Worm (Caenorhabditis elegans) whole organism, midembryonic: ENCODE measurements around the gene B0507.5.
"Not testable (repeated sequence)": the region's sequence is repeated elsewhere in the genome, so short reads cannot be mapped to it uniquely, and the experiment has no call there.

ENCODE experiments used
- T22C8.4 ChIP-seq: fragments of 200-800 bp; sonication (Bioruptor generic); IDR thresholded peaks from 2 replicates; pipeline ENCODE4 v1.3.6; 2022; ENCODE audit warnings: missing genetic modification characterization, missing compliant biosample characterization
- cog-1 ChIP-seq: sonication (generic microtip); optimal IDR thresholded peaks from 2 replicates; lab custom pipeline; 2016; ENCODE audit warnings: missing genetic modification characterization, missing compliant biosample characterization
- flt-1 ChIP-seq: fragments of 200-800 bp; sonication (Bioruptor generic); IDR thresholded peaks from 2 replicates; pipeline ENCODE4 v1.3.6; 2022; ENCODE audit warnings: missing genetic modification characterization, missing compliant biosample characterization
- klf-2 ChIP-seq: fragments of 200-800 bp; sonication (Bioruptor generic); conservative IDR thresholded peaks from 2 replicates; pipeline ENCODE4 v1.3.6; 2022; ENCODE audit warnings: missing genetic modification reagents, missing genetic modification characterization, missing compliant biosample characterization
- med-1 ChIP-seq: sonication (generic microtip); optimal IDR thresholded peaks from 2 replicates; lab custom pipeline; 2017; ENCODE audit warnings: missing genetic modification characterization, mild to moderate bottlenecking, missing compliant biosample characterization, antibody characterized with exemption, missing genetic modification reagents; ENCODE audit not compliant: insufficient read depth
- ref-1 ChIP-seq: fragments of 200-800 bp; sonication (Bioruptor generic); conservative IDR thresholded peaks from 2 replicates; pipeline ENCODE4 v1.3.6; 2022; ENCODE audit warnings: missing genetic modification reagents, missing genetic modification characterization, missing compliant biosample characterization
- tab-1 ChIP-seq: fragments of 200-800 bp; sonication (Bioruptor generic); IDR thresholded peaks from 2 replicates; pipeline ENCODE4 v1.3.6; 2022; ENCODE audit warnings: missing genetic modification characterization, missing compliant biosample characterization
- ztf-23 ChIP-seq: fragments of 200-800 bp; sonication (Bioruptor generic); IDR thresholded peaks from 2 replicates; pipeline ENCODE4 v1.3.6; 2022; ENCODE audit warnings: missing genetic modification reagents, missing genetic modification characterization, missing compliant biosample characterization
- ztf-29 ChIP-seq: fragments of 200-800 bp; sonication (Bioruptor generic); IDR thresholded peaks from 2 replicates; pipeline ENCODE4 v1.3.6; 2022; ENCODE audit warnings: missing genetic modification reagents, missing genetic modification characterization, missing compliant biosample characterization

B0507.5 gene

DNA sequence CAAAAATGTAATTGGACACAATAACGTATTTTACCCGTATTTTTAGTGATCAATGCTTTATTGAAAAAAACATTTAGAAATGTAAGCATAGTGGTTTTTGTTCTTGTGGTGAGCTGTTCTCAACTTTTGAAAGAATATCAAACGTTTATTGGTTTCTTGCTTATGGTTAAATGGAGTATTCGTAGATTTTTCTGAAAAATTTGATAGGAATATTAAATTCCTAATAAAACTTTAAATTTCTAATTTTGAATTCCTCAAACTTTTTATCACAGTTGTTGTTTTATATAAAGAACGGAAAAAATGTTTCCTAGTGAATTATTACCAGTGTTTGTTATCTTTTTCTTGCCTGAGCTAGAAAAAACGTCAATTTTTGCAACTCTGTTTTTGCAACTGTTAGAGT lies at the start of gene B0507.5:
Gene B0507.5, plus strand, starts transcription at position 301 of the 400 bp plus-strand sequence.
- TF ChIP-seq ref-1 (GFP tag; lab: Robert Waterston, UW): no peak
- TF ChIP-seq ztf-29: no peak
- no peak for TF ChIP-seq cog-1 (tag; lab: Kevin White, UChicago)
- TF ChIP-seq klf-2: no peak
- TF ChIP-seq med-1 (GFP tag; lab: Kevin White, UChicago): no peak
- no peak for TF ChIP-seq flt-1
- no peak for TF ChIP-seq tab-1
- no peak for TF ChIP-seq ztf-23
- no peak for TF ChIP-seq T22C8.4 (GFP tag; lab: Robert Waterston, UW)

DNA sequence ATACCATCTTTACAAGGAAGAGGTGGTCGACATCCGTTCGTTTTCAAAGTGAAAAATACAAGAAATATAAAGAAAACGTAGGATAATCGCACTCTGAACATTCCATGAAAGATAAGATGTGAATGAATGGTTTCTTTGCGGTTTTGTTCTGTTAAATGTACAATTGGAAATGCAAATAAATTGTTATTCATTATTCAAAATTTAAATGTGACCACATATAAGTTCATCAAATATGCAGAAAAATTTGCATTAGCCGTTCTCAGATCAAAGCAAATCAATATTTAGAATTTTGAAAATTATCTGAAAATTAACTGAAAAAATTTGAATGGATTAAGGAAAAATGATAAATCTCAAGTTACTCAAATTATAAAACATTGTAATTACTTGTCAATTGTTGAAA lies 41.6 kb upstream of the B0507.5 start, which contains the start of gene ZC178.2:
Gene ZC178.2, minus strand, starts transcription at position 101 of the 400 bp plus-strand sequence.
- no peak for TF ChIP-seq flt-1
- TF ChIP-seq tab-1: no peak
- TF ChIP-seq ref-1 (GFP tag; lab: Robert Waterston, UW): no peak
- no peak for TF ChIP-seq med-1 (GFP tag; lab: Kevin White, UChicago)
- TF ChIP-seq cog-1 (tag; lab: Kevin White, UChicago): no peak
- no peak for TF ChIP-seq ztf-29
- TF ChIP-seq ztf-23: no peak
- TF ChIP-seq T22C8.4 (GFP tag; lab: Robert Waterston, UW): no peak
- TF ChIP-seq klf-2: no peak

DNA sequence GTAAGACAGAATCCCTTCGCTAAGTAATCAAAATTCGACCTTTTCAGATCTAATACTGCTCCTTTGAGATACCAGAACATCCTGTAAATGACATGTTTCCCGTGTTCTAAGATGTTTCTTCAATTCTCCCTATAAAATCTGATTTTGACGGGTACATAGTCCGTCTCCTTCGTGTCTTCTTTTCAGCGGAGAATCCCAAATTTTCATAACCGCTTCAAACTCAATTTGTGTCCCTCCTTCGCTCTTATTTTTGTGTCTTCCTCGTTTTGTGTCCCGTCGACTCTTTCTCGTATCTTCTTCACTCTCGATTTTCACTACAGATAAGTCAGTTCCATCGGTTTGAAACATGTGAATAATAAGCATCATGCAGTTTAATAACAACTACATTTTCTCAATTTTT lies 37.3 kb upstream of the B0507.5 start, which contains the start of gene glr-5:
Gene glr-5, plus strand, starts transcription at position 321 of the 400 bp plus-strand sequence.
- TF ChIP-seq flt-1 (no peak), med-1 (GFP tag; lab: Kevin White, UChicago) (no peak), ztf-23 (no peak), cog-1 (tag; lab: Kevin White, UChicago) (no peak), klf-2 (no peak), T22C8.4 (GFP tag; lab: Robert Waterston, UW) (no peak), tab-1 (no peak), ref-1 (GFP tag; lab: Robert Waterston, UW) (no peak), ztf-29 (no peak)

DNA sequence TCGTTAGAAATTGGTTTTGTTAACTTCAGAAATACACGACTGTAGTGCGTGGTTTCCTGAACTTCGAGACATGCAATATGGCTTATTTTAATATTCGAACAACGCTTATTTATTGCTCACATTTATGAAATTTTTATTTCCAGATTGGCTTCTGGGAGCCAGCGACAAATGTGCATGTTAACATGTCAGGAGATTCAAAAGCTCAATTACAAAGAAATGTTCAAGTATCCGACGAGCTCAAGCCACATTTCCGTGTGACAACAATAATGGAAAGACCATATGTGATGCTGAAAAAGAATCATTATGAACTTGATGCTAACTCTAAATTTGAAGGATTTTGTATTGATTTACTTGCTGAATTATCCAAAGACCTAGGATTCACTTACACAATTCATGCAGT lies 35.1 kb upstream of the B0507.5 start:
- TF ChIP-seq cog-1 (tag; lab: Kevin White, UChicago): no peak

DNA sequence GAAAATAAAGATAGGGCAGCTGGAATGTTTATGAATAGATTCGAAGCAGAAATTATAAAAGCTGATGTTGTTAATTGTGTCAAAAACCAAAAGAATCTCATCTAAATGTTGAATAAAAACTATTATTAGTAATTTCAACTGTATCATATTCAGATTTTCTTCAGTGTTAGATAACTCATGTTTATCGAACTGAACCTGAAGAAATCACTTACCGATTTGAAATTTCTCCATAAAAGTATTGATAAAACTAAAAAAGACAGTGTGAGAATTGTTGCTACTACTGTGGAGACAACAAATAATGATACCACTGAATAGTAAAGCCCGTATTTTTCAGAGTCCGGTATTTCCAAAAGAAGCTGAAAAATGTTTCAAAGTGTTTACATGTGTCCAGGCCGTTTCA lies 31.3 kb upstream of the B0507.5 start, which contains the start of gene ZC196.8:
Gene ZC196.8, minus strand, starts transcription at position 101 of the 400 bp plus-strand sequence.
- TF ChIP-seq med-1 (GFP tag; lab: Kevin White, UChicago); cog-1 (tag; lab: Kevin White, UChicago); ref-1 (GFP tag; lab: Robert Waterston, UW): not testable (repeated sequence)

DNA sequence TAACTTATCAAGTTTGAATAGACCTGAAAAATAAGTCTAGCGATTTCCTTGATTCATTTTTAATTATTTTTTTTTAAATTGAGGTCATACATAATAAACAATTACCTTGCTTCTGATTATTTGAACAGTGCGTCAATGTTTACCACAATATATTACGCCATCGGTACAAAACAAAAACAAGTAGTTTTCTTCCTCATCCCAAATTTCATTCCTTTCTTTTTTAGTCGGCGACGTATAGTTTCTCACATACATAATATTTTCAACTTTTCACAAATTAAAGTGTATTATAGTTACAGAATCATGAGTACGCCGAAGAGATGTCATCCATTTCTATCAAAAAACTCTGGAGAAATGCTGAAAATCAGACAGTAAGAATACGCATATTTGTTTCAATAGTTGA lies 27.3 kb upstream of the B0507.5 start, which contains the start of gene droe-8:
Gene droe-8, plus strand, starts transcription at position 301 of the 400 bp plus-strand sequence.
- TF ChIP-seq cog-1 (tag; lab: Kevin White, UChicago); ztf-29; flt-1: not testable (repeated sequence)

DNA sequence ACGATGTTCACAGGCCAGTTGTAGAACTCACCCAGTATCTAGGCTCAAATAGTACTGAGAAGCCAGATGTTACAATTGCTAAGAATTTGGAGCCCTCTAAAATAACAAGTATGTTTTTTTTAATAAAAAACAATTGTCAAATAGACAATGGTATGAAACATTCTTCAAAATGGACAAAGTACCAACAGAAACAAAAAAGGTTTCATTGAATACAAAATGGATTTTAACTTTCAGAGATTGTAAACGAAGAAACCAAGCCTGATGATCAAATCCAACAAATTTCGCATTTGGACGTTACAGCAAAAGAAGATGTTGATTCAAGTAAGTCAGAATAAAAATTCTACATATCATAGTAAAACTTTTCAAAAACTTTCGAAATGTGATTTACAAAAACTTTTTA lies 26.4 kb upstream of the B0507.5 start, which contains the start of gene ZC196.9:
Gene ZC196.9, minus strand, starts transcription at position 101 of the 400 bp plus-strand sequence.
- TF ChIP-seq T22C8.4 (GFP tag; lab: Robert Waterston, UW) (no peak), med-1 (GFP tag; lab: Kevin White, UChicago) (no peak), ref-1 (GFP tag; lab: Robert Waterston, UW) (no peak), cog-1 (tag; lab: Kevin White, UChicago) (no peak), ztf-23 (no peak), klf-2 (no peak), tab-1 (no peak), ztf-29 (no peak), flt-1 (no peak)

DNA sequence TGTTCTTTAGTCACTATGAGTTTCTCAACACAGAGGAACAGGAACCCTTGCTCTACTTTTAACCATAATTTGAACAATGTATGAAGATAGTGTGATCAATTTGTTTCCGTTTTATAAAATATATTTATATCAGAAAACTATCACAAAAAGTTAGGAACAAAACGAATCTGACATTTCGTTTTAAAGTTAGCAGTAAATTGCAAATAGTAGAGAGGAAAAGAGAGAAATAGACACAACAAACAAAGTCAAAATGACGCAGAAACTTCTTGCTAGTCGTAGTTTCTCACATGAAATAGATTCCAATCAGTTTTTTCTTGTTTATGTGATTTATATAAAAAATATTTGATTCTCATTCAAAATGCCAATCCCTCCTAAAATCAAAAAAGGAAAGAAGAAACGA lies 24.4 kb upstream of the B0507.5 start, which contains the start of gene ZC196.5:
Gene ZC196.5, plus strand, starts transcription at position 301 of the 400 bp plus-strand sequence.
- TF ChIP-seq cog-1 (tag; lab: Kevin White, UChicago): no peak
- TF ChIP-seq T22C8.4 (GFP tag; lab: Robert Waterston, UW): no peak
- no peak for TF ChIP-seq tab-1
- no peak for TF ChIP-seq ref-1 (GFP tag; lab: Robert Waterston, UW)
- no peak for TF ChIP-seq flt-1
- TF ChIP-seq ztf-23: no peak
- TF ChIP-seq med-1 (GFP tag; lab: Kevin White, UChicago): no peak
- TF ChIP-seq klf-2: no peak
- TF ChIP-seq ztf-29: no peak

DNA sequence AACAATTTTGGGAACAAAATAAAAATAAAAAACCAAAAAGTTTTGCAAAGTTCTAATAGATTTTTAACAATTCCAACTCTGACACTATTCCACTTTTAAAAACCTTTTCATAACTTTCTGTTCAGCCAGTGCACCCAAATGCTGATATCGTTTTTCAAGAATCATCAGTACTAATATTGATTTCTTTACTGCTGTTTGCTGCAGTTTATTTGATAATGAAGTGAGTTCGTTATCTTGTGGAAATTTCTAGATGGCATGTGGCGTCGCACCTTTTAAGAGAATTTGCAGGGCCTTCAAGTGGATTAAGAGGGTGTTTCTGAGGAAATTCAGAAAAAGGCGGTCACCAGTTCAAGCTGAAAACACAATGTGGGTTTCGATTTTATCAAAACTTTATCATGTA lies 22.5 kb upstream of the B0507.5 start:
- TF ChIP-seq med-1 (GFP tag; lab: Kevin White, UChicago) (no peak), tab-1 (no peak)

DNA sequence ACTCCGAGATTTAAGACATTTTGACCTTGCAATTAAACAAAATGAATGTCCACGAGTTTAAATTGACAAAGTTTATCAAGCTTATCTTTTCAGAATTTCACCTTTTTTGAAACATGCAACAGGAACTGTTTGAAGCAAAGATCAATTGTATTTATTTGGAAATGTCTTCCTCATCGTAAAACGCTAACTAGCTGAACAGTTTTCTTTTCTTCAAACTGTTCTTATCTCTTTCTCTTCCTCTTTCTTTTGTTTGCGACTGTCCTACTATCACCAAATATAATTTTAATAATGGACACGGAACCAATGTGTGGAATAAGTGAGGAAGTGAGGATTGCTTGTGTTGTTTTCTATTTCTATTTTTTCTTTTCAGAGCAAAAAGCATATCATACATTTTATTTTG lies 20.6 kb upstream of the B0507.5 start, which contains the start of gene ZC196.4:
Gene ZC196.4, plus strand, starts transcription at position 173 of the 400 bp plus-strand sequence.
- TF ChIP-seq ref-1 (GFP tag; lab: Robert Waterston, UW) (no peak), ztf-29 (no peak), ztf-23 (no peak), flt-1 (no peak), med-1 (GFP tag; lab: Kevin White, UChicago) (no peak), T22C8.4 (GFP tag; lab: Robert Waterston, UW) (no peak), tab-1 (no peak), klf-2 (no peak), cog-1 (tag; lab: Kevin White, UChicago) (no peak)

DNA sequence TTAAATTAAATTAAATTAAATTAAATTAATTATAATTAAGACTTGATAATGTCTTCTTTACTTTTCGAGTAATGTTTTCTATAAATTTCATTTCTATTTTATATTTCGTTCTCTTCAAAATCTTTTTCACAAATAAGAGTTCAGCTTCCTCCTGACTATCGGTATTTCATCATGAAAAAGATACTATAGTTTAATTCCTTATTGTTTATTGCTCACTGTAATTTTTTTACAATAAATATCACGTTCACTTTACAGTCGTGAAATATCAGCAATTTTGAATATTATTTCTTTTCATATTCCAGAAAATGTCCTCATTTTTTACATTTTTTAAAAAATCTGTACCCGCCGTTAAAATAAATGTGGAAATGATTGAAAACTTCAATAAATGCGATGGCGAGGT lies 17.1 kb upstream of the B0507.5 start, which contains the start of gene ZC196.3:
Gene ZC196.3, plus strand, starts transcription at position 301 of the 400 bp plus-strand sequence.
- TF ChIP-seq flt-1 (no peak), ztf-29 (no peak), ztf-23 (no peak), cog-1 (tag; lab: Kevin White, UChicago) (no peak), ref-1 (GFP tag; lab: Robert Waterston, UW) (no peak), med-1 (GFP tag; lab: Kevin White, UChicago) (no peak), T22C8.4 (GFP tag; lab: Robert Waterston, UW) (no peak), tab-1 (no peak), klf-2 (no peak)
